Fruit fly (Drosophila melanogaster): ENCODE results near the gene Ppm1.

Ppm1 gene

dm6 chr3L:554577-554976 lies 26.6 kb upstream of the Ppm1 start:
- peak; percentile 30 for TF ChIP-seq h (GFP tag; optimal IDR thresholded peaks at IDR 0.05)
- no peak for TF ChIP-seq woc (GFP tag; optimal IDR thresholded peaks at IDR 0.05)
- TF ChIP-seq Abd-B (GFP tag; optimal IDR thresholded peaks at IDR 0.05) = no peak
- TF ChIP-seq ey (GFP tag; optimal IDR thresholded peaks at IDR 0.05) = peak; percentile 21
- no peak for TF ChIP-seq Dfd (GFP tag; optimal IDR thresholded peaks at IDR 0.05)
- no peak for TF ChIP-seq Vsx2 (GFP tag; optimal IDR thresholded peaks at IDR 0.05; ENCODE audit: partially characterized antibody)
- TF ChIP-seq usp (GFP tag; optimal IDR thresholded peaks at IDR 0.05) = no peak
- TF ChIP-seq rgr (GFP tag; optimal IDR thresholded peaks at IDR 0.05) = peak; percentile 19
- TF ChIP-seq Hr83 (GFP tag; optimal IDR thresholded peaks at IDR 0.05; ENCODE audit: poor library complexity, severe bottlenecking) = no peak
- TF ChIP-seq GATAd (GFP tag; optimal IDR thresholded peaks at IDR 0.05) = no peak
- no peak for TF ChIP-seq CG9705 (GFP tag; optimal IDR thresholded peaks at IDR 0.05)
- TF ChIP-seq dmrt93B (GFP tag; optimal IDR thresholded peaks at IDR 0.05) = no peak
- TF ChIP-seq dl (GFP tag; optimal IDR thresholded peaks at IDR 0.05; ENCODE audit: insufficient read depth in 1 of 2, partially characterized antibody in 2 of 2) = no peak
- no peak for TF ChIP-seq brk (GFP tag; optimal IDR thresholded peaks at IDR 0.05)
- TF ChIP-seq N (GFP tag; optimal IDR thresholded peaks at IDR 0.05) = no peak
- TF ChIP-seq jim (GFP tag; optimal IDR thresholded peaks at IDR 0.05) = no peak
- TF ChIP-seq Rel (GFP tag; optimal IDR thresholded peaks at IDR 0.05) = no peak
- TF ChIP-seq Rel (tag; optimal IDR thresholded peaks at IDR 0.05) = no peak
- no peak for TF ChIP-seq CG32264 (GFP tag; optimal IDR thresholded peaks at IDR 0.05)
- TF ChIP-seq lola (GFP tag; optimal IDR thresholded peaks at IDR 0.05) = no peak
- no peak for TF ChIP-seq Mio (GFP tag; optimal IDR thresholded peaks at IDR 0.05)
- peak; percentile 28 for TF ChIP-seq sv (GFP tag; optimal IDR thresholded peaks at IDR 0.05)
- TF ChIP-seq Hr78 (GFP tag; optimal IDR thresholded peaks at IDR 0.05) = no peak
- peak; percentile 0 for TF ChIP-seq Sp1 (GFP tag; optimal IDR thresholded peaks at IDR 0.05)
- no peak for TF ChIP-seq br (GFP tag; optimal IDR thresholded peaks at IDR 0.05)
- TF ChIP-seq Myc (optimal IDR thresholded peaks at IDR 0.05) = no peak
- no peak for TF ChIP-seq sage (GFP tag; optimal IDR thresholded peaks at IDR 0.05)
- no peak for TF ChIP-seq dsf (GFP tag; optimal IDR thresholded peaks at IDR 0.05; ENCODE audit: borderline replicate concordance)
- TF ChIP-seq Dif (GFP tag; optimal IDR thresholded peaks at IDR 0.05; ENCODE audit: partially characterized antibody) = no peak
- peak; percentile 30 for TF ChIP-seq Hnf4 (GFP tag; optimal IDR thresholded peaks at IDR 0.05)
- TF ChIP-seq CrebA (GFP tag; optimal IDR thresholded peaks at IDR 0.05; ENCODE audit: borderline replicate concordance) = no peak
- no peak for TF ChIP-seq Jra (GFP tag; optimal IDR thresholded peaks at IDR 0.05)
- TF ChIP-seq psq (GFP tag; optimal IDR thresholded peaks at IDR 0.05) = no peak
- peak; percentile 41 for TF ChIP-seq fru (GFP tag; optimal IDR thresholded peaks at IDR 0.05)
- TF ChIP-seq OdsH (GFP tag; optimal IDR thresholded peaks at IDR 0.05) = no peak
- TF ChIP-seq pan (optimal IDR thresholded peaks at IDR 0.05) = no peak
- peak; percentile 35 for TF ChIP-seq HLH106 (tag; optimal IDR thresholded peaks at IDR 0.05)
- no peak for TF ChIP-seq tai (GFP tag; optimal IDR thresholded peaks at IDR 0.05)
- peak in 1 of 2 experiments; percentile 59 for TF ChIP-seq foxo (GFP tag; optimal IDR thresholded peaks at IDR 0.05)

- TF ChIP-seq usp (GFP tag; optimal IDR thresholded peaks at IDR 0.05) (no peak), OdsH (GFP tag; optimal IDR thresholded peaks at IDR 0.05) (no peak), rgr (GFP tag; optimal IDR thresholded peaks at IDR 0.05) (no peak), Rel (GFP tag; optimal IDR thresholded peaks at IDR 0.05) (no peak), Rel (tag; optimal IDR thresholded peaks at IDR 0.05) (no peak), Mio (GFP tag; optimal IDR thresholded peaks at IDR 0.05) (no peak), dsf (GFP tag; optimal IDR thresholded peaks at IDR 0.05; ENCODE audit: borderline replicate concordance) (no peak), Myc (optimal IDR thresholded peaks at IDR 0.05) (no peak), Dfd (GFP tag; optimal IDR thresholded peaks at IDR 0.05) (no peak), HLH106 (tag; optimal IDR thresholded peaks at IDR 0.05) (no peak), CG32264 (GFP tag; optimal IDR thresholded peaks at IDR 0.05) (no peak), psq (GFP tag; optimal IDR thresholded peaks at IDR 0.05) (no peak), Jra (GFP tag; optimal IDR thresholded peaks at IDR 0.05) (no peak), N (GFP tag; optimal IDR thresholded peaks at IDR 0.05) (no peak), woc (GFP tag; optimal IDR thresholded peaks at IDR 0.05) (no peak), CG9705 (GFP tag; optimal IDR thresholded peaks at IDR 0.05) (no peak), GATAd (GFP tag; optimal IDR thresholded peaks at IDR 0.05) (no peak)
Measured at dm6 chr3L:555326-555725, 25.8 kb upstream of the Ppm1 start.

All from whole organism, wandering third instar larva.